Worm (Caenorhabditis elegans) whole organism, L2 larva: ENCODE measurements around the gene clec-167.

Experiments used
- C34F6.9 ChIP-seq: fragments of 150-350 bp; optimal IDR thresholded peaks from 2 replicates; lab custom pipeline; 2014; ENCODE audit warnings: missing biosample characterization, missing genetic modification characterization
- R02D3.7 ChIP-seq: fragments of 150-350 bp; optimal IDR thresholded peaks from 2 replicates; lab custom pipeline; 2014; ENCODE audit warnings: missing biosample characterization, missing genetic modification characterization
- alr-1 ChIP-seq: fragments of 150-350 bp; optimal IDR thresholded peaks from 2 replicates; lab custom pipeline; 2014; ENCODE audit warnings: missing biosample characterization, missing genetic modification characterization
- ceh-16 ChIP-seq: fragments of 150-350 bp; optimal IDR thresholded peaks from 2 replicates; lab custom pipeline; 2014; ENCODE audit warnings: missing biosample characterization, missing genetic modification characterization
- crh-2 ChIP-seq: sonication (generic microtip); optimal IDR thresholded peaks from 2 replicates; lab custom pipeline; 2017; ENCODE audit warnings: missing biosample characterization, missing genetic modification characterization
- dmd-4 ChIP-seq: sonication (generic microtip); optimal IDR thresholded peaks from 2 replicates; lab custom pipeline; 2017; ENCODE audit warnings: missing biosample characterization, missing genetic modification characterization
- fos-1 ChIP-seq: fragments of 150-350 bp; optimal IDR thresholded peaks from 2 replicates; lab custom pipeline; 2014; ENCODE audit warnings: missing biosample characterization, missing genetic modification characterization
- gmeb-1 ChIP-seq: fragments of 150-350 bp; optimal IDR thresholded peaks from 2 replicates; lab custom pipeline; 2014; ENCODE audit warnings: missing biosample characterization, missing genetic modification characterization
- lin-11 ChIP-seq: fragments of 150-350 bp; sonication (generic microtip); optimal IDR thresholded peaks from 2 replicates; lab custom pipeline; 2014; ENCODE audit warnings: missing biosample characterization, missing genetic modification characterization, inconsistent platforms, mixed read lengths
- lin-13 ChIP-seq: fragments of 150-350 bp; optimal IDR thresholded peaks from 2 replicates; lab custom pipeline; 2014; ENCODE audit warnings: missing biosample characterization, missing genetic modification reagents, missing genetic modification characterization
- lin-39 ChIP-seq: fragments of 150-350 bp; optimal IDR thresholded peaks from 2 replicates; lab custom pipeline; 2014; ENCODE audit warnings: missing biosample characterization, missing genetic modification reagents, missing genetic modification characterization
- lsy-2 ChIP-seq, 2 experiments: fragments of 150-350 bp in 1 of 2; sonication (generic microtip) in 1 of 2; optimal IDR thresholded peaks; 2 replicates each; lab custom pipeline; 2014 to 2017; ENCODE audit warnings: missing biosample characterization in 2 of 2, missing genetic modification characterization in 2 of 2
- mab-5 ChIP-seq: fragments of 150-350 bp; optimal IDR thresholded peaks from 2 replicates; lab custom pipeline; 2014; ENCODE audit warnings: missing biosample characterization, missing genetic modification characterization
- mbf-1 ChIP-seq: sonication (generic microtip); optimal IDR thresholded peaks from 2 replicates; lab custom pipeline; 2017; ENCODE audit warnings: missing biosample characterization, missing genetic modification characterization
- mdl-1 ChIP-seq, 2 experiments: fragments of 150-350 bp in 1 of 2; sonication (generic microtip) in 1 of 2; optimal IDR thresholded peaks; 2 replicates each; lab custom pipeline; 2017; ENCODE audit warnings: missing biosample characterization in 2 of 2, missing genetic modification characterization in 2 of 2
- nhr-11 ChIP-seq: fragments of 150-350 bp; optimal IDR thresholded peaks from 2 replicates; lab custom pipeline; 2014; ENCODE audit warnings: missing biosample characterization, missing genetic modification characterization
- nhr-12 ChIP-seq: fragments of 150-350 bp; optimal IDR thresholded peaks from 2 replicates; lab custom pipeline; 2014; ENCODE audit warnings: missing biosample characterization, missing genetic modification characterization
- nhr-129 ChIP-seq: fragments of 150-350 bp; optimal IDR thresholded peaks from 2 replicates; lab custom pipeline; 2014; ENCODE audit warnings: missing biosample characterization, missing genetic modification characterization
- nhr-21 ChIP-seq: fragments of 150-350 bp; optimal IDR thresholded peaks from 2 replicates; lab custom pipeline; 2014; ENCODE audit warnings: missing biosample characterization, missing genetic modification characterization
- nhr-237 ChIP-seq: fragments of 150-350 bp; optimal IDR thresholded peaks from 2 replicates; lab custom pipeline; 2014; ENCODE audit warnings: missing biosample characterization, missing genetic modification characterization
- nhr-25 ChIP-seq: fragments of 150-350 bp; sonication (generic microtip); optimal IDR thresholded peaks from 3 replicates; lab custom pipeline; 2014; ENCODE audit warnings: missing biosample characterization, missing genetic modification characterization
- peb-1 ChIP-seq: fragments of 150-350 bp; optimal IDR thresholded peaks from 2 replicates; lab custom pipeline; 2014; ENCODE audit warnings: missing biosample characterization, missing genetic modification characterization
- skn-1 ChIP-seq: sonication (generic microtip); optimal IDR thresholded peaks from 2 replicates; lab custom pipeline; 2017; ENCODE audit warnings: missing biosample characterization, missing genetic modification characterization
- sma-9 ChIP-seq, 2 experiments: fragments of 150-350 bp in 1 of 2; sonication (generic microtip) in 1 of 2; optimal IDR thresholded peaks; 2 replicates each; lab custom pipeline; 2014 to 2016; ENCODE audit warnings: missing genetic modification characterization in 2 of 2, mild to moderate bottlenecking in 1 of 2, missing biosample characterization in 1 of 2, missing compliant biosample characterization in 1 of 2, missing genetic modification reagents in 1 of 2, moderate library complexity in 1 of 2
- snpc-4 ChIP-seq: fragments of 150-350 bp; optimal IDR thresholded peaks from 2 replicates; lab custom pipeline; 2014; ENCODE audit warnings: missing biosample characterization, missing genetic modification characterization
- unc-39 ChIP-seq: fragments of 150-350 bp; optimal IDR thresholded peaks from 2 replicates; lab custom pipeline; 2014; ENCODE audit warnings: missing biosample characterization, missing genetic modification characterization
- unc-55 ChIP-seq: fragments of 150-350 bp; sonication (generic microtip); optimal IDR thresholded peaks from 3 replicates; lab custom pipeline; 2014; ENCODE audit warnings: missing biosample characterization, missing genetic modification reagents, missing genetic modification characterization
- zag-1 ChIP-seq: fragments of 150-350 bp; optimal IDR thresholded peaks from 2 replicates; lab custom pipeline; 2014; ENCODE audit warnings: missing biosample characterization, missing genetic modification characterization
- ztf-4 ChIP-seq: fragments of 150-350 bp; optimal IDR thresholded peaks from 2 replicates; lab custom pipeline; 2014; ENCODE audit warnings: missing biosample characterization, missing genetic modification characterization

The clec-167 gene

DNA sequence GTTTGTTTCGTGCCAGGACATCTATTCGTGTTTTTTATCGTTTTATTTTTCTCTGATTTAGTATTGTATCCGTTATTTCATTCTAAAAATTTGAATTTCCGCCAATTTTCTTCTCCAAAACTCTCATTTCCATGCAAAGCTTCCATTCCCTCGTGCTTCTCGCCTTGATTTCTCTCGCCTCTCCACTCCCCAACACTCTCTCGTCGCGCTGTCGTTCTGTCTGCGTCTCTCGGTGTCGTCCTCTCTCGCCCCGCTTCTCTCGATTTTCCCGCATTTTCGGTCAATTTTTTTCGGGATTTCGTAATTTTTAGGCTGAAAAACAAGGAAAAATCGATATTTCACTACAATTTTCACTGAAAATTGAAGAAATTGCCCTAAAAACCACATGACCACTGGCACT is 19.1 kb upstream of the clec-167 start, which contains the start of gene C09E9.1 (continued):
- TF ChIP-seq lsy-2 (tag; optimal IDR thresholded peaks at IDR 0.05; lab: Kevin White, UChicago): peak; percentile 39 to 81
- TF ChIP-seq mab-5 (tag; lab: Kevin White, UChicago): peak; percentile 67
- TF ChIP-seq, all 48 proteins: peak for 18

DNA sequence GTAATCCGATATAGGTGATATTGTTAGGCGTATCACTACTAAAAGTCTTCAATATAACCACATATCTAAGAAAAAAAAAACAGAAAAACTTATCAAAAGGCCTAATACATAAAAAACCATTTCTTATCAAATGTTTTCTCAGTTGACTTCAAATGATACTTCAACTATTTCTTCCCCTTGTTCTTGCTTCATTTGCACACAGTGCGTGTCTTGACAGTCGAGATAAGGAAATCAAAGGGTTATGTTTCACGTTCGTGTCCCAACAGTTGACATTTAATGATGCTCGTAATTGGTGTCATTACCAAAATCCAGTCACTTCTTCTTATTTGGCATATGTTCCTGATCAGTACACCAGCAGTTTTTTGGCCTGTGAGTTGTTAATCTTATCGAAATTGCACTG is 11.2 kb upstream of the clec-167 start, which contains the start of gene clec-170:
TSS of gene clec-170 (plus strand) at position 143 of the 400 bp plus-strand sequence.
- TF ChIP-seq unc-39 (no peak), fos-1 (tag; lab: Kevin White, UChicago) (peak; percentile 75), ceh-16 (tag; lab: Kevin White, UChicago) (no peak), lin-13 (GFP tag; lab: Kevin White, UChicago) (no peak)

DNA sequence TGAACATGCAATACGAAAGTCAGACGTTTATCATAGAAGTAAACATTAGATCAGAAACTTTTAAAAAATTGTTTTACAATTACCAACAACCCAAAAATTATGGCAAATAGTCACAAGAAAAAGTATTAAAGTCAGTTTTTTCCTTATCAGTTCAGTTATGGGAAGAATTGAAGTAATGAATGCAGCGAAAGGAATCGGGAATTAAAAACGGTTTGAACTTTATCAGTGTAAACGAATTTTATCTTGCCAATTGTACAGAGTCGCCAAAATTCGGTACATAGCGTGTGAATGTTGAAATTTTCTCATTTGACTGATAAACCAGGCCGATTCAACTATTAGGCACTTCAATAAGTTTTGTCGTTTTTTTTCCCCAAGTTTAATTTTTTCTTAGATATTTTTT is 10.6 kb upstream of the clec-167 start:
- peak; percentile 98 for TF ChIP-seq fos-1 (tag; lab: Kevin White, UChicago)
- peak; percentile 35 for TF ChIP-seq gmeb-1 (tag; lab: Kevin White, UChicago)
- TF ChIP-seq C34F6.9 (tag; lab: Kevin White, UChicago): no peak
- TF ChIP-seq sma-9 (GFP tag; optimal IDR thresholded peaks at IDR 0.05; lab: Kevin White, UChicago): peak; percentile 27
- no peak for TF ChIP-seq sma-9 (tag; optimal IDR thresholded peaks at IDR 0.05; lab: Kevin White, UChicago)
- no peak for TF ChIP-seq mdl-1 (tag; optimal IDR thresholded peaks at IDR 0.05; lab: Kevin White, UChicago)
- peak; percentile 26 for TF ChIP-seq crh-2 (tag; lab: Kevin White, UChicago)
- TF ChIP-seq, all 48 proteins: peak for 4

DNA sequence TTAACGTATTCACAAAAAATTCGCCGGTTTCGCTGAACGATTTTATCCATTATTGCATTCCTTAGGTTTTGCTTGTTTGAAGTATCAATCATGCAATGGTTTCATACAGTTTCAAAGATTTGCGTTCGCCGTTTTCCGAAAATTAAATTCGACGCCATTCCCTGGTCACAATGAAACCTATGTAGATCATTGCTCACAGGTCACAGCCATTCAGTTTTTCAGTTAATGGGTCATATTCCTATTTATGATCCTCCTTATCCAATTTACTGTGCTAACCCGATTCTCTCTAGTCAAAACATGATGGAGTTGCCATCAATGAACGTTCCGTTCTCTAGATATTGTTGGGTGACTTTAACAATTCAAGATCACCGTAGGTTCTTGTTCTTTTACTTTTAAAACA is 9.4 kb upstream of the clec-167 start, which contains the start of gene F38A1.13:
TSS of gene F38A1.13 (plus strand) at position 301 of the 400 bp plus-strand sequence.
- TF ChIP-seq nhr-237 (tag; lab: Kevin White, UChicago) (no peak), mdl-1 (tag; optimal IDR thresholded peaks at IDR 0.05; lab: Kevin White, UChicago) (no peak)

DNA sequence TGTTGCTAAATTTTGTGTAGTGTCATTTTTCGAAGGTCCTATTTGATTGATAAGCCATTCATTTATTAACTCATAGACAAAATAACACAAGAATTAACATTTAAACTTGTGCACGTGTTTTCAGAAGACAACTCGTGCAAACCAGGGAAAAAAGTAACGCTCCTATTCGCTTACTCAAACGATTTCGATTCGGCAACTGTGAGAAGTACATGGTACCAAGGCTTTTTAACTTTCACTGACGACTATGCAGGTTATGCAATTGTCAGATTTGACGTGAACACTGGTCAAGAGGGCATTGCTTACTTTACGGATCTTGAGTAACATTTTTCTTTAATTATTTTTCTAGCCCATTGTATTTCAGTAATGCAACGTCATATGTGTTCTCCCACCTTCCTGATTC is 6.4 kb upstream of the clec-167 start:
- TF ChIP-seq zag-1 (tag; lab: Kevin White, UChicago) (no peak), nhr-25 (no peak), lin-11 (no peak), skn-1 (tag; lab: Kevin White, UChicago) (no peak), mbf-1 (no peak), lin-13 (GFP tag; lab: Kevin White, UChicago) (no peak), ceh-16 (tag; lab: Kevin White, UChicago) (no peak), peb-1 (tag; lab: Kevin White, UChicago) (no peak), sma-9 (GFP tag; optimal IDR thresholded peaks at IDR 0.05; lab: Kevin White, UChicago) (no peak), sma-9 (tag; optimal IDR thresholded peaks at IDR 0.05; lab: Kevin White, UChicago) (no peak), ztf-4 (no peak), lin-39 (tag; lab: Kevin White, UChicago) (no peak), nhr-11 (tag; lab: Kevin White, UChicago) (no peak), fos-1 (tag; lab: Kevin White, UChicago) (no peak), dmd-4 (tag; lab: Kevin White, UChicago) (no peak), nhr-21 (no peak)

DNA sequence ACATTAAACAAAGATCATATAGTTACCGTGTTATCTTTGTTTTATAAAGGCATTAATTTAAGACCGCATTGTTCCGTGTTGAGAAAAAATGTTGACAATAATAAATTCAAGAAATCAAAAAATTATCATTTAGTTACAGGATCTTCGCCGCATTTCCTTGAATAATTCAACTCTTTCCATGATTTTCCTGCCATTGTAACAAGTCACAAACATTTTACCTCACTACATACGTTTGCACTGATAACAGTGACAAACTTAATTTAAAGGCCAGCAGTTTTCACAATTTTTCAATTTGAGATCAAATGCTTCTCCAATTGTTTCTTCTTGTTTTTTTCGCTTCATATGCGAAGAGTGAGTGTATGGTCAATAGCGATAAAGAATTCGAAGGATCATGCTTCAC is 5.5 kb upstream of the clec-167 start, which contains the start of gene clec-169:
TSS of gene clec-169 (plus strand) at position 301 of the 400 bp plus-strand sequence.
- TF ChIP-seq dmd-4 (tag; lab: Kevin White, UChicago) (no peak), nhr-12 (tag; lab: Kevin White, UChicago) (no peak), lin-39 (tag; lab: Kevin White, UChicago) (no peak), nhr-21 (no peak)

DNA sequence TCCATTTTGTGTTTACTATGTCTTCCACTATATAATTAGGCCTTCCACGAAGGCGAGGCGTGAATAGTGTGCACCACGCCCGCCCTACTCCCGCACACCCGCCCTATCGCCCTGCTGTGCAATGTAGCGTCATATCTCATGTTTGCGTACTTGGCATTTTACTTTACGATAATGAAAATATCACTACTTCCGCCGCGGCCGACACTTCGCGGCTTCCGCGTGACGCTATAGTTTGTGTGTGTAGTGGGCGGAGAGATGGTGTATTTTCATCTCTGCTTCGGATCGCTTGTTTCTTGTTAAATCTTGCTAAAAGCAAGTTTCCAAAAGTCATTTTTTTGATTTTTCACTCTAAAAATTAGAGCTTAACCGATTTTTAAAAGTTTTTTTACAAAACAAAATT is 4.9 kb upstream of the clec-167 start:
- TF ChIP-seq snpc-4: peak; percentile 42
- TF ChIP-seq unc-39: no peak

DNA sequence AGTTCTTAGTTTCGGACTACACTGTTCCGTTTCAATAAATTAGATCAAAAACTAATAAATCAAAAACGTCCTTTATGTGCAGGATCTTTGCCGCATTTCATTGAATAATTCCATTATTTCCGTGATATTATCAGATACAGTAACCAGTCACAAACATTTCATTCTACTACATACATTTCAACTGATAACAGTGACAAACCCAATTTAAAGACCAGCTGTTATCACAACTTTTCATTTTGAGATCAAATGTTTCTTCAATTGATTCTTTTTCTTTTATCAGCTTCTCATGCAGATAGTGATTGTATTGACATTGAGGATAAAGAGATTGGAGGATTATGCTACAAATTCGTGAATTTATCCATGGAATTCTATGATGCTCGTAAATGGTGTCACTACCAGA is 1.2 kb upstream of the clec-167 start, which contains the start of gene clec-168:
TSS of gene clec-168 (plus strand) at position 247 of the 400 bp plus-strand sequence.
- TF ChIP-seq alr-1 (tag; lab: Kevin White, UChicago) (no peak), unc-55 (no peak), lsy-2 (tag; optimal IDR thresholded peaks at IDR 0.05; lab: Kevin White, UChicago) (no peak), fos-1 (tag; lab: Kevin White, UChicago) (peak; percentile 67), nhr-129 (tag; lab: Kevin White, UChicago) (no peak), R02D3.7 (tag; lab: Kevin White, UChicago) (no peak), sma-9 (GFP tag; optimal IDR thresholded peaks at IDR 0.05; lab: Kevin White, UChicago) (no peak), sma-9 (tag; optimal IDR thresholded peaks at IDR 0.05; lab: Kevin White, UChicago) (no peak)
